Worm (Caenorhabditis elegans): ENCODE data around the gene egg-1.

- no peak for TF ChIP-seq tbx-37 (GFP tag; conservative IDR thresholded peaks at IDR 0.05)
- TF ChIP-seq B0310.2 (tag; optimal IDR thresholded peaks at IDR 0.05) = no peak
- TF ChIP-seq ama-1 (optimal IDR thresholded peaks at IDR 0.05) = no peak
- TF ChIP-seq tra-4 (tag; optimal IDR thresholded peaks at IDR 0.05) = no peak
- no peak for TF ChIP-seq flt-1 (GFP tag; IDR thresholded peaks at IDR 0.05)
- no peak for TF ChIP-seq F13C5.2 (tag; optimal IDR thresholded peaks at IDR 0.05)
- no peak for TF ChIP-seq sea-1 (GFP tag; conservative IDR thresholded peaks at IDR 0.05)
- no peak for TF ChIP-seq ets-7 (tag; optimal IDR thresholded peaks at IDR 0.05)
- TF ChIP-seq scrt-1 (GFP tag; IDR thresholded peaks at IDR 0.05) = no peak
- TF ChIP-seq ceh-13 (GFP tag; optimal IDR thresholded peaks at IDR 0.05) = no peak
- TF ChIP-seq tbx-11 (GFP tag; IDR thresholded peaks at IDR 0.05) = no peak
- TF ChIP-seq hmg-4 (GFP tag; optimal IDR thresholded peaks at IDR 0.05) = no peak
Measured at ce11 chrIII:5727827-5728226, at the start of gene egg-1.

Data from whole organism, early embryonic.